Fruit fly (Drosophila melanogaster): Measurements from ENCODE around the gene CG2258.

CG2258 gene

dm6 chrX:8114476-8115342 lies 12.8 kb upstream of the CG2258 start (continued):
- TF ChIP-seq salm (tag; optimal IDR thresholded peaks at IDR 0.05) (peak; percentile 12), CG5180 (GFP tag; optimal IDR thresholded peaks at IDR 0.05) (peak; percentile 35), CG14667 (GFP tag; IDR thresholded peaks at IDR 0.05) (no peak), Awh (GFP tag; IDR thresholded peaks at IDR 0.05) (no peak), CG31365 (tag; optimal IDR thresholded peaks at IDR 0.05) (peak; percentile 20), odd (GFP tag; optimal IDR thresholded peaks at IDR 0.05) (peak; percentile 66), CG4730 (GFP tag; IDR thresholded peaks at IDR 0.05) (no peak), eve (GFP tag; optimal IDR thresholded peaks at IDR 0.05) (no peak), Hmx (GFP tag; optimal IDR thresholded peaks at IDR 0.05) (no peak), CG8388 (GFP tag; optimal IDR thresholded peaks at IDR 0.05) (peak; percentile 43), Dip3 (GFP tag; optimal IDR thresholded peaks at IDR 0.05) (peak; percentile 47), CG9215 (GFP tag; IDR thresholded peaks at IDR 0.05) (peak; percentile 30; the same call in 1 of the 2 replicates), Bgb (GFP tag; IDR thresholded peaks at IDR 0.05; ENCODE audit: partially characterized antibody) (no peak), gro (GFP tag; optimal IDR thresholded peaks at IDR 0.05) (peak; percentile 32), sim (GFP tag; IDR thresholded peaks at IDR 0.05) (0 out of 2 replicates have a peak, but pooled peaks have one; percentile 23), CG12071 (GFP tag; optimal IDR thresholded peaks at IDR 0.05) (peak; percentile 55), Fer1 (GFP tag; optimal IDR thresholded peaks at IDR 0.05) (peak; percentile 81), CG10366 (GFP tag; IDR thresholded peaks at IDR 0.05) (peak; percentile 43), Sry-δ (GFP tag; optimal IDR thresholded peaks at IDR 0.05) (peak; percentile 3), eyg (GFP tag; optimal IDR thresholded peaks at IDR 0.05) (peak; percentile 7), CG17361 (GFP tag; IDR thresholded peaks at IDR 0.05) (peak; percentile 75), Mad (GFP tag; optimal IDR thresholded peaks at IDR 0.05) (no peak), Fer2 (tag; optimal IDR thresholded peaks at IDR 0.05) (peak; percentile 19), CG5245 (GFP tag; optimal IDR thresholded peaks at IDR 0.05) (no peak), CG2116 (GFP tag; optimal IDR thresholded peaks at IDR 0.05) (peak; percentile 59), Oaz (GFP tag; IDR thresholded peaks at IDR 0.05) (peak; percentile 31; the same call in 1 of the 2 replicates), grau (tag; optimal IDR thresholded peaks at IDR 0.05) (peak; percentile 79), Antp (GFP tag; optimal IDR thresholded peaks at IDR 0.05) (no peak), maf-S (GFP tag; optimal IDR thresholded peaks at IDR 0.05) (peak; percentile 6), CG7372 (GFP tag; IDR thresholded peaks at IDR 0.05) (peak; percentile 70), tio (GFP tag; optimal IDR thresholded peaks at IDR 0.05) (no peak), CG8290 (GFP tag; optimal IDR thresholded peaks at IDR 0.05) (no peak), CG8290 (tag; optimal IDR thresholded peaks at IDR 0.05) (peak in 1 of 2 experiments; percentile 59), trem (tag; optimal IDR thresholded peaks at IDR 0.05) (peak; percentile 5), CG17912 (GFP tag; optimal IDR thresholded peaks at IDR 0.05) (no peak), CG10959 (GFP tag; IDR thresholded peaks at IDR 0.05) (no peak), CG6765 (GFP tag; optimal IDR thresholded peaks at IDR 0.05) (peak; percentile 77), inv (GFP tag; IDR thresholded peaks at IDR 0.05; ENCODE audit: partially characterized antibody) (no peak), BEAF-32 (GFP tag; optimal IDR thresholded peaks at IDR 0.05) (no peak), tin (GFP tag; optimal IDR thresholded peaks at IDR 0.05) (peak; percentile 20), HHEX (GFP tag; optimal IDR thresholded peaks at IDR 0.05) (peak; percentile 70), Vsx1 (GFP tag; optimal IDR thresholded peaks at IDR 0.05) (no peak), wek (GFP tag; optimal IDR thresholded peaks at IDR 0.05) (no peak), CG12942 (GFP tag; optimal IDR thresholded peaks at IDR 0.05) (no peak), unc-4 (GFP tag; IDR thresholded peaks at IDR 0.05; ENCODE audit: partially characterized antibody) (no peak), Ets65A (GFP tag) (peak; percentile 88), jigr1 (GFP tag; IDR thresholded peaks at IDR 0.05) (no peak), nerfin-2 (GFP tag; IDR thresholded peaks at IDR 0.05; ENCODE audit: partially characterized antibody) (no peak), CG9609 (GFP tag; optimal IDR thresholded peaks at IDR 0.05) (peak; percentile 43), Hsf (GFP tag; optimal IDR thresholded peaks at IDR 0.05) (peak; percentile 71)

All from whole organism, embryonic.